Worm (Caenorhabditis elegans): ENCODE data around the gene far-1.

The far-1 gene

DNA sequence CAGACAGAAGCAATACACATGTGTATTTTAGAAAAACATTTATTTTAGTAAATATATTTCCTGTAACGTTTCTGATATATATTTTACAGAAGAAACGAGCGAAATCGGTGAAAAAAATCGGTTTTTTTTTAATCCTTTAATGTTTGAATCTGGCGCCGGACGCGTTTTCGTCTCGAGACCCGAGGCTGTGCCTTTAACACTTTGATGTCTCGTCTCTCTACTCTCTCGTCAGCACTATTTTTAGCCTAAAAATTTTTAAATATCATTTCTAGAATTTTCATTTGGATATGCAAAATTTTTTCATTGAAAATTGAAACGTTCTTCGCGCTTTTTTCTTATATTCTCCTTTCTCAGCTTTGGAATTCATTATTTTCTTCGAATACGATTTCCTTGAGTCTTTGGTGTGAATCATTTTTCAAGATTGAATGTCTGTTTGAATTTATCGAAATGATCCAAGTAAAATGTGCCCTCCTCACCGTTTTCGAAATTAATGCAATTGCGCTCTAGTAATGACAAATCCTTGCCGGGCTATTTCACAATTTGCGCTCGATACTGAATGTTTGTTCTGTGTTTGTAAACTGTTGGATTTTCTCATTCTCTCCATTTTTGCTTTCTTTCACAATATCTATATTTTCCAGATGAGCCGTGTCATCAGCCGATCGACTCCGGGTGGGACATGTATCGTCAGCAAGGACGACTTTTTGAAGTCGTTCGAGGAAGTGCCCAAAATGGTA lies 26.4 kb downstream of the far-1 start, which contains the start of gene cls-2 (continued):
- no peak for TF ChIP-seq bed-1 (GFP tag; IDR thresholded peaks at IDR 0.05)
- peak; percentile 6 for TF ChIP-seq snpc-1.1 (tag; optimal IDR thresholded peaks at IDR 0.05; ENCODE audit: insufficient read depth)
- TF ChIP-seq ccch-3 (GFP tag; optimal IDR thresholded peaks at IDR 0.05) = no peak
- TF ChIP-seq T26A5.8 (tag; optimal IDR thresholded peaks at IDR 0.05) = no peak
- no peak for TF ChIP-seq C17E4.6 (GFP tag; IDR thresholded peaks at IDR 0.05)
- peak; percentile 41; the same call in 1 of the 2 replicates for TF ChIP-seq ceh-91 (GFP tag; IDR thresholded peaks at IDR 0.05)
- TF ChIP-seq F33H1.4 (GFP tag; IDR thresholded peaks at IDR 0.05) = peak; percentile 87
- TF ChIP-seq T07F8.4 (tag; optimal IDR thresholded peaks at IDR 0.05) = no peak
- TF ChIP-seq hmg-20 (GFP tag; IDR thresholded peaks at IDR 0.05) = no peak
- no peak for TF ChIP-seq attf-5 (GFP tag; optimal IDR thresholded peaks at IDR 0.05)
- no peak for TF ChIP-seq chd-7 (tag; optimal IDR thresholded peaks at IDR 0.05)
- no peak for TF ChIP-seq mes-4 (tag; optimal IDR thresholded peaks at IDR 0.05)
- TF ChIP-seq pha-4 (tag; optimal IDR thresholded peaks at IDR 0.05) = no peak
- TF ChIP-seq ztf-6 (GFP tag; IDR thresholded peaks at IDR 0.05) = no peak
- TF ChIP-seq F39B2.1 (GFP tag; IDR thresholded peaks at IDR 0.05) = no peak
- peak; percentile 55; the same call in 1 of the 2 replicates for TF ChIP-seq hsf-1 (GFP tag; IDR thresholded peaks at IDR 0.05)
- no peak for TF ChIP-seq let-526 (GFP tag; IDR thresholded peaks at IDR 0.05)
- no peak for TF ChIP-seq nfya-1 (tag; optimal IDR thresholded peaks at IDR 0.05; ENCODE audit: borderline replicate concordance, insufficient read depth)
- TF ChIP-seq tbp1 (GFP tag; optimal IDR thresholded peaks at IDR 0.05) = no peak
- no peak for TF ChIP-seq bed-2 (GFP tag; IDR thresholded peaks at IDR 0.05)
- no peak for TF ChIP-seq lin-40 (tag; optimal IDR thresholded peaks at IDR 0.05)
- TF ChIP-seq ztf-3 (GFP tag; optimal IDR thresholded peaks at IDR 0.05) = no peak
- no peak for TF ChIP-seq Y79H2A.3 (GFP tag; conservative IDR thresholded peaks at IDR 0.05)
- TF ChIP-seq madf-6 (GFP tag; IDR thresholded peaks at IDR 0.05) = peak; percentile 71
- TF ChIP-seq Y67H2A.10 (GFP tag; conservative IDR thresholded peaks at IDR 0.05) = no peak
- no peak for TF ChIP-seq B0035.1 (tag; optimal IDR thresholded peaks at IDR 0.05)
- TF ChIP-seq zfh-2 (GFP tag; conservative IDR thresholded peaks at IDR 0.05) = no peak
- TF ChIP-seq ets-4 (GFP tag; optimal IDR thresholded peaks at IDR 0.05) = no peak
- TF ChIP-seq ztf-26 (tag; optimal IDR thresholded peaks at IDR 0.05) = no peak
- TF ChIP-seq unc-62 (GFP tag; optimal IDR thresholded peaks at IDR 0.05) = no peak
- no peak for TF ChIP-seq egl-44 (GFP tag; IDR thresholded peaks at IDR 0.05)
- peak; percentile 41 for TF ChIP-seq snpc-3.4 (tag; optimal IDR thresholded peaks at IDR 0.05)
- no peak for TF ChIP-seq sea-2 (GFP tag; IDR thresholded peaks at IDR 0.05)
- no peak for TF ChIP-seq hlh-12 (tag; optimal IDR thresholded peaks at IDR 0.05)
- no peak for TF ChIP-seq F37B4.10 (GFP tag; IDR thresholded peaks at IDR 0.05)
- no peak for TF ChIP-seq mel-28 (tag; optimal IDR thresholded peaks at IDR 0.05; ENCODE audit: borderline replicate concordance)
- TF ChIP-seq ceh-58 (GFP tag; IDR thresholded peaks at IDR 0.05) = no peak
- TF ChIP-seq rec-8 (tag; optimal IDR thresholded peaks at IDR 0.05) = no peak
- no peak for TF ChIP-seq C06A6.2 (GFP tag; conservative IDR thresholded peaks at IDR 0.05)
- TF ChIP-seq snpc-1.3 (tag; optimal IDR thresholded peaks at IDR 0.05; ENCODE audit: insufficient read depth) = peak; percentile 43
- TF ChIP-seq F57C9.4 (tag; optimal IDR thresholded peaks at IDR 0.05) = no peak
- TF ChIP-seq ekl-4 (GFP tag; IDR thresholded peaks at IDR 0.05) = no peak
- TF ChIP-seq fkh-3 (tag; optimal IDR thresholded peaks at IDR 0.05) = no peak
- peak; percentile 48 for TF ChIP-seq F49E8.2 (tag; optimal IDR thresholded peaks at IDR 0.05; ENCODE audit: insufficient read depth)
- no peak for TF ChIP-seq lin-26 (GFP tag; IDR thresholded peaks at IDR 0.05)
- peak; percentile 28 for TF ChIP-seq dpl-1 (GFP tag; optimal IDR thresholded peaks at IDR 0.05)
- TF ChIP-seq unc-130 (GFP tag; optimal IDR thresholded peaks at IDR 0.05) = no peak
